Worm (Caenorhabditis elegans) whole organism, mixed stage, embryonic: Measurements from ENCODE around the gene fat-2.

Experiments used
- M03D4.4 ChIP-seq: sonication (generic microtip); optimal IDR thresholded peaks from 2 replicates; lab custom pipeline; 2017; ENCODE audit warnings: mild to moderate bottlenecking, missing genetic modification characterization, missing compliant biosample characterization
- bed-3 ChIP-seq: fragments of 200-800 bp; sonication (Bioruptor generic); optimal IDR thresholded peaks from 3 replicates; lab custom pipeline; 2018; ENCODE audit warnings: mild to moderate bottlenecking, missing genetic modification characterization, moderate library complexity, missing compliant biosample characterization
- blmp-1 ChIP-seq: fragments of 150-350 bp; optimal IDR thresholded peaks from 2 replicates; lab custom pipeline; 2014; ENCODE audit warnings: missing biosample characterization, missing genetic modification characterization
- ceh-39 ChIP-seq: fragments of 150-350 bp; optimal IDR thresholded peaks from 2 replicates; lab custom pipeline; 2014; ENCODE audit warnings: missing biosample characterization, missing genetic modification characterization
- ceh-43 ChIP-seq: fragments of 200-800 bp; sonication (Bioruptor generic); optimal IDR thresholded peaks from 2 replicates; lab custom pipeline; 2018; ENCODE audit warnings: mild to moderate bottlenecking, missing genetic modification characterization, moderate library complexity, missing compliant biosample characterization
- ceh-83 ChIP-seq: fragments of 200-800 bp; sonication (Bioruptor generic); optimal IDR thresholded peaks from 2 replicates; lab custom pipeline; 2018; ENCODE audit warnings: mild to moderate bottlenecking, missing genetic modification characterization, missing compliant biosample characterization
- ces-1 ChIP-seq: fragments of 150-350 bp; optimal IDR thresholded peaks from 2 replicates; lab custom pipeline; 2014; ENCODE audit warnings: missing biosample characterization, missing genetic modification reagents, missing genetic modification characterization
- cnd-1 ChIP-seq: fragments of 200-800 bp; sonication (Bioruptor generic); optimal IDR thresholded peaks from 2 replicates; lab custom pipeline; 2018; ENCODE audit warnings: mild to moderate bottlenecking, missing genetic modification characterization, missing compliant biosample characterization
- drap-1 ChIP-seq: fragments of 200-800 bp; sonication (Bioruptor generic); optimal IDR thresholded peaks from 3 replicates; lab custom pipeline; 2018; ENCODE audit warnings: mild to moderate bottlenecking, missing genetic modification characterization, missing compliant biosample characterization
- elt-1 ChIP-seq: sonication (generic microtip); optimal IDR thresholded peaks from 2 replicates; lab custom pipeline; 2017; ENCODE audit warnings: missing genetic modification characterization, mild to moderate bottlenecking, missing compliant biosample characterization, antibody characterized with exemption, moderate library complexity, borderline replicate concordance; ENCODE audit not compliant: insufficient read depth
- elt-3 ChIP-seq: fragments of 150-350 bp; optimal IDR thresholded peaks from 2 replicates; lab custom pipeline; 2014; ENCODE audit warnings: missing biosample characterization, missing genetic modification characterization
- flh-1 ChIP-seq: fragments of 200-800 bp; sonication (Bioruptor generic); optimal IDR thresholded peaks from 2 replicates; lab custom pipeline; 2018; ENCODE audit warnings: mild to moderate bottlenecking, missing genetic modification characterization, moderate library complexity, missing compliant biosample characterization
- ham-2 ChIP-seq: fragments of 200-800 bp; sonication (Bioruptor generic); optimal IDR thresholded peaks from 2 replicates; lab custom pipeline; 2018; ENCODE audit warnings: mild to moderate bottlenecking, missing genetic modification characterization, missing compliant biosample characterization
- hlh-1 ChIP-seq: fragments of 150-350 bp; optimal IDR thresholded peaks from 2 replicates; lab custom pipeline; 2014; ENCODE audit warnings: missing biosample characterization, missing genetic modification reagents, missing genetic modification characterization
- lin-13 ChIP-seq: fragments of 150-350 bp; optimal IDR thresholded peaks from 2 replicates; lab custom pipeline; 2014; ENCODE audit warnings: missing biosample characterization, missing genetic modification characterization
- lin-32 ChIP-seq: fragments of 200-800 bp; sonication (Bioruptor generic); optimal IDR thresholded peaks from 2 replicates; lab custom pipeline; 2018; ENCODE audit warnings: mild to moderate bottlenecking, missing genetic modification characterization, missing compliant biosample characterization
- lsy-2 ChIP-seq: fragments of 150-350 bp; optimal IDR thresholded peaks from 2 replicates; lab custom pipeline; 2014; ENCODE audit warnings: missing biosample characterization, missing genetic modification characterization
- mab-5 ChIP-seq: fragments of 150-350 bp; optimal IDR thresholded peaks from 2 replicates; lab custom pipeline; 2014; ENCODE audit warnings: missing biosample characterization, missing genetic modification characterization
- mep-1 ChIP-seq: fragments of 150-350 bp; optimal IDR thresholded peaks from 2 replicates; lab custom pipeline; 2017; ENCODE audit warnings: missing biosample characterization, missing genetic modification reagents, missing genetic modification characterization, inconsistent platforms
- mls-2 ChIP-seq: sonication (generic microtip); optimal IDR thresholded peaks from 2 replicates; lab custom pipeline; 2016; ENCODE audit warnings: mild to moderate bottlenecking, missing genetic modification characterization, moderate library complexity, missing compliant biosample characterization
- nhr-12 ChIP-seq: fragments of 150-350 bp; optimal IDR thresholded peaks from 2 replicates; lab custom pipeline; 2014; ENCODE audit warnings: missing biosample characterization, missing genetic modification characterization
- nhr-2 ChIP-seq: fragments of 150-350 bp; optimal IDR thresholded peaks from 2 replicates; lab custom pipeline; 2014; ENCODE audit warnings: missing biosample characterization, missing genetic modification characterization
- nhr-237 ChIP-seq: fragments of 150-350 bp; optimal IDR thresholded peaks from 2 replicates; lab custom pipeline; 2014; ENCODE audit warnings: missing biosample characterization, missing genetic modification characterization
- nhr-28 ChIP-seq: fragments of 150-350 bp; optimal IDR thresholded peaks from 2 replicates; lab custom pipeline; 2014; ENCODE audit warnings: missing biosample characterization, missing genetic modification characterization
- nhr-76 ChIP-seq: sonication (generic microtip); optimal IDR thresholded peaks from 2 replicates; lab custom pipeline; 2017; ENCODE audit warnings: missing biosample characterization, missing genetic modification characterization
- pha-4 ChIP-seq: fragments of 150-350 bp; optimal IDR thresholded peaks from 2 replicates; lab custom pipeline; 2018; ENCODE audit warnings: missing biosample characterization, missing genetic modification reagents, missing genetic modification characterization
- sem-2 ChIP-seq: fragments of 200-800 bp; sonication (Bioruptor generic); optimal IDR thresholded peaks from 2 replicates; lab custom pipeline; 2018; ENCODE audit warnings: mild to moderate bottlenecking, missing genetic modification characterization, missing compliant biosample characterization
- snpc-4 ChIP-seq: fragments of 150-350 bp; optimal IDR thresholded peaks from 2 replicates; lab custom pipeline; 2014; ENCODE audit warnings: missing biosample characterization, missing genetic modification characterization
- sptf-1 ChIP-seq: sonication (generic microtip); optimal IDR thresholded peaks from 2 replicates; lab custom pipeline; 2017; ENCODE audit warnings: mild to moderate bottlenecking, missing genetic modification characterization, moderate library complexity, missing compliant biosample characterization
- tbx-8 ChIP-seq: fragments of 200-800 bp; sonication (Bioruptor generic); optimal IDR thresholded peaks from 2 replicates; lab custom pipeline; 2018; ENCODE audit warnings: mild to moderate bottlenecking, missing genetic modification characterization, moderate library complexity, missing compliant biosample characterization
- unc-120 ChIP-seq: sonication (generic microtip); optimal IDR thresholded peaks from 2 replicates; lab custom pipeline; 2017; ENCODE audit warnings: missing genetic modification characterization, missing compliant biosample characterization; ENCODE audit not compliant: poor library complexity, severe bottlenecking
- unc-39 ChIP-seq: fragments of 150-350 bp; optimal IDR thresholded peaks from 2 replicates; lab custom pipeline; 2014; ENCODE audit warnings: missing biosample characterization, missing genetic modification characterization
- unc-62 ChIP-seq: fragments of 150-350 bp; optimal IDR thresholded peaks from 2 replicates; lab custom pipeline; 2014; ENCODE audit warnings: missing biosample characterization, missing genetic modification reagents, missing genetic modification characterization
- zip-8 ChIP-seq: fragments of 150-350 bp; optimal IDR thresholded peaks from 2 replicates; lab custom pipeline; 2014; ENCODE audit warnings: missing biosample characterization, missing genetic modification characterization
- ztf-11 ChIP-seq: fragments of 150-350 bp; optimal IDR thresholded peaks from 2 replicates; lab custom pipeline; 2014; ENCODE audit warnings: missing biosample characterization, missing genetic modification characterization

Gene fat-2

ce11 chrIV:13323823-13324359 lies at the start of gene fat-2:
Gene fat-2 (plus strand): TSS chrIV:13323873.
- TF ChIP-seq ham-2 (GFP tag; lab: Kevin White, UChicago) (no peak), sem-2 (no peak), lsy-2 (tag; lab: Kevin White, UChicago) (no peak), zip-8 (tag; lab: Kevin White, UChicago) (no peak), nhr-76 (no peak), nhr-237 (tag; lab: Kevin White, UChicago) (no peak), sptf-1 (tag; lab: Kevin White, UChicago) (no peak), nhr-28 (no peak), flh-1 (GFP tag; lab: Kevin White, UChicago) (no peak), pha-4 (tag; lab: Kevin White, UChicago) (no peak), bed-3 (GFP tag; lab: Kevin White, UChicago) (no peak), mep-1 (tag; lab: Kevin White, UChicago) (no peak), tbx-8 (GFP tag; lab: Kevin White, UChicago) (no peak), ceh-43 (GFP tag; lab: Kevin White, UChicago) (no peak), cnd-1 (no peak), drap-1 (no peak), nhr-2 (no peak)

ce11 chrIV:13282778-13283177 lies 40.9 kb upstream of the fat-2 start, which contains the start of gene cpsf-3:
Gene cpsf-3 (minus strand): TSS chrIV:13282878.
- no peak for TF ChIP-seq nhr-2
- TF ChIP-seq lsy-2 (tag; lab: Kevin White, UChicago), result no peak
- no peak for TF ChIP-seq mep-1 (tag; lab: Kevin White, UChicago)
- no peak for TF ChIP-seq unc-120
- TF ChIP-seq elt-1, result no peak
- TF ChIP-seq unc-39 (tag; lab: Kevin White, UChicago), result no peak
- TF ChIP-seq flh-1 (GFP tag; lab: Kevin White, UChicago), result no peak
- no peak for TF ChIP-seq blmp-1 (tag; lab: Kevin White, UChicago)

- no peak for TF ChIP-seq unc-62 (GFP tag; lab: Kevin White, UChicago)
- peak; percentile 83 for TF ChIP-seq unc-120
Measured at ce11 chrIV:13289321-13289720, 34.4 kb upstream of the fat-2 start, which contains the start of gene Y67H2A.10. Gene Y67H2A.10 (minus strand): TSS chrIV:13289504.

- no peak for TF ChIP-seq ham-2 (GFP tag; lab: Kevin White, UChicago)
- TF ChIP-seq unc-120, result no peak
- TF ChIP-seq lin-13, result no peak
- no peak for TF ChIP-seq mep-1 (tag; lab: Kevin White, UChicago)
- no peak for TF ChIP-seq M03D4.4 (tag; lab: Kevin White, UChicago)
- TF ChIP-seq pha-4 (tag; lab: Kevin White, UChicago), result no peak
- TF ChIP-seq elt-3 (tag; lab: Kevin White, UChicago), result no peak
- no peak for TF ChIP-seq nhr-28
- no peak for TF ChIP-seq mls-2 (tag; lab: Kevin White, UChicago)
- no peak for TF ChIP-seq blmp-1 (tag; lab: Kevin White, UChicago)
- no peak for TF ChIP-seq ceh-39 (tag; lab: Kevin White, UChicago)
- TF ChIP-seq nhr-237 (tag; lab: Kevin White, UChicago), result no peak
- no peak for TF ChIP-seq ceh-43 (GFP tag; lab: Kevin White, UChicago)
- TF ChIP-seq elt-1, result no peak
- no peak for TF ChIP-seq hlh-1
- no peak for TF ChIP-seq sem-2
- no peak for TF ChIP-seq cnd-1
- TF ChIP-seq unc-39 (tag; lab: Kevin White, UChicago), result no peak
- TF ChIP-seq ces-1 (GFP tag; lab: Kevin White, UChicago), result no peak
Measured at ce11 chrIV:13290239-13290638, 33.4 kb upstream of the fat-2 start.

- TF ChIP-seq nhr-237 (tag; lab: Kevin White, UChicago) (no peak), blmp-1 (tag; lab: Kevin White, UChicago) (no peak), zip-8 (tag; lab: Kevin White, UChicago) (no peak), ham-2 (GFP tag; lab: Kevin White, UChicago) (no peak), ceh-83 (no peak), sem-2 (no peak), elt-3 (tag; lab: Kevin White, UChicago) (no peak), sptf-1 (tag; lab: Kevin White, UChicago) (peak; percentile 30), snpc-4 (tag; lab: Kevin White, UChicago) (no peak), nhr-12 (no peak), lin-32 (GFP tag; lab: Kevin White, UChicago) (no peak), ztf-11 (peak; percentile 11), cnd-1 (no peak), unc-39 (tag; lab: Kevin White, UChicago) (no peak), mab-5 (tag; lab: Kevin White, UChicago) (no peak), nhr-28 (no peak), hlh-1 (no peak), tbx-8 (GFP tag; lab: Kevin White, UChicago) (no peak), mls-2 (tag; lab: Kevin White, UChicago) (peak; percentile 59), nhr-76 (no peak), lin-13 (no peak), ceh-43 (GFP tag; lab: Kevin White, UChicago) (peak; percentile 37), unc-120 (no peak), ceh-39 (tag; lab: Kevin White, UChicago) (peak; percentile 61), mep-1 (tag; lab: Kevin White, UChicago) (peak; percentile 5), flh-1 (GFP tag; lab: Kevin White, UChicago) (no peak), bed-3 (GFP tag; lab: Kevin White, UChicago) (no peak), drap-1 (no peak), nhr-2 (no peak), lsy-2 (tag; lab: Kevin White, UChicago) (peak; percentile 71), ces-1 (GFP tag; lab: Kevin White, UChicago) (peak; percentile 99), pha-4 (tag; lab: Kevin White, UChicago) (peak; percentile 74), M03D4.4 (tag; lab: Kevin White, UChicago) (no peak), elt-1 (no peak), unc-62 (GFP tag; lab: Kevin White, UChicago) (no peak)
- TF ChIP-seq, all 35 proteins: peak for 9
Measured at ce11 chrIV:13297746-13298145, 25.9 kb upstream of the fat-2 start, which contains the start of the genes Y67H2A.2 and micu-1. Gene Y67H2A.2 (minus strand): TSS chrIV:13297819. Gene micu-1 (plus strand): TSS chrIV:13297926.
